Worm (Caenorhabditis elegans): ENCODE data around the gene arrd-2.

ce11 chrII:9431119-9431518 lies 23.6 kb downstream of the arrd-2 start:
- TF ChIP-seq mbf-1 (tag; optimal IDR thresholded peaks at IDR 0.05), result no peak
- TF ChIP-seq lin-39 (tag; optimal IDR thresholded peaks at IDR 0.05), result no peak
- TF ChIP-seq ceh-82 (tag; optimal IDR thresholded peaks at IDR 0.05), result no peak
- no peak for TF ChIP-seq gmeb-1 (tag; optimal IDR thresholded peaks at IDR 0.05)
- TF ChIP-seq blmp-1 (tag; optimal IDR thresholded peaks at IDR 0.05; ENCODE audit: insufficient read depth), result no peak
- no peak for TF ChIP-seq unc-62 (GFP tag; optimal IDR thresholded peaks at IDR 0.05)
- TF ChIP-seq mab-5 (tag; optimal IDR thresholded peaks at IDR 0.05), result no peak
- no peak for TF ChIP-seq snpc-4 (tag; optimal IDR thresholded peaks at IDR 0.05)
- no peak for TF ChIP-seq nhr-25 (tag; optimal IDR thresholded peaks at IDR 0.05)
- no peak for TF ChIP-seq skn-1 (tag; optimal IDR thresholded peaks at IDR 0.05)
- no peak for TF ChIP-seq unc-55 (GFP tag; optimal IDR thresholded peaks at IDR 0.05)
- no peak for TF ChIP-seq lin-13 (GFP tag; optimal IDR thresholded peaks at IDR 0.05)
